Fruit fly (Drosophila melanogaster): ENCODE results near the gene gnu.

gnu gene

DNA sequence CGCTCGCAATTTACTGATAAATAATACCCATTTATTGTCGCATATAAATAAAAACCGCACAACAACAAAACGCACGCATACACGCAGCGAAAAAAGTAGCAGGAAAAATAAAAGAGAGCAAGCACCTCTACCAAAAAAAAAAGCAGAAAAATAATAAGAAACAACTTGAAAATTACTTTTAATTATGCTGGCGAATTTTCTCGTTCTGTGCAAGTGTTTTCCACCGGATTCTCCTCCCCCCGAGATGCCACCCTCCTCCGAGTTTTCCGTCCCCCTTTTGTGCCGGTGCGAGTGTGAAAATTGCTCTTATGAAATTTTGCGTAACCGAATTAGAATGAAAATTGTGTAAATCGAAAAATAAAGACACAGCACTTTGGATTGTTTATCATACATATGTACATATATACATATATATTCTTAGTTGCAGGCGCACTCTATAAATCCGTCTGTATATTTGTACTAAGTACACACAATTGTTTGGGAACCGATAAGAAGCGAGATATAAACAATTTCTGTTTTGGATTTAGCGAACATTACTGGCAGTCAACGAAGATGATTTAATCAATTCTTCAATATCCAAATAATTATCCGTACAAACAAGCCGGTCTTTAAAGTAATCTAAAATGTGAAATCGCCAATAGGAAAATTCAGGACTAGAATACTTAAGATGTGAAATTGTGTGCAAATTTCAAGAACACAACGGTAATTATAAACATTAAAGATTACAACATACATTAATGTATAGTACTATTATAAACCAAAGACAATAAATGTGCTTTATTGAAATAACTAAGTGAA lies 12.1 kb downstream of the gnu start (continued):
- TF ChIP-seq aop (GFP tag; IDR thresholded peaks at IDR 0.05) (no peak), CG4328 (GFP tag; optimal IDR thresholded peaks at IDR 0.05) (no peak), zf30C (GFP tag; optimal IDR thresholded peaks at IDR 0.05) (peak; percentile 87), zfh1 (GFP tag; IDR thresholded peaks at IDR 0.05) (0 out of 3 replicates have a peak, but pooled peaks have one; percentile 22), bigmax (GFP tag; optimal IDR thresholded peaks at IDR 0.05) (no peak), CG1529 (GFP tag; optimal IDR thresholded peaks at IDR 0.05) (no peak), bab2 (GFP tag; optimal IDR thresholded peaks at IDR 0.05) (no peak), ranshi (GFP tag; IDR thresholded peaks at IDR 0.05) (no peak), Pdp1 (GFP tag; optimal IDR thresholded peaks at IDR 0.05) (peak in 1 of 2 experiments; percentile 63), tgo (GFP tag; IDR thresholded peaks at IDR 0.05) (peak; percentile 32; the same call in 1 of the 3 replicates), hbn (GFP tag; IDR thresholded peaks at IDR 0.05; ENCODE audit: partially characterized antibody) (no peak), CG14441 (GFP tag; IDR thresholded peaks at IDR 0.05) (peak; percentile 28; the same call in 1 of the 2 replicates), ci (GFP tag; IDR thresholded peaks at IDR 0.05) (0 out of 3 replicates have a peak, but pooled peaks have one; percentile 25), ara (GFP tag; IDR thresholded peaks at IDR 0.05) (no peak), Ets97D (GFP tag; optimal IDR thresholded peaks at IDR 0.05) (no peak), CG17359 (tag; optimal IDR thresholded peaks at IDR 0.05) (no peak), CG17328 (GFP tag; IDR thresholded peaks at IDR 0.05) (peak; percentile 16; the same call in 1 of the 2 replicates), crol (GFP tag; IDR thresholded peaks at IDR 0.05) (peak; percentile 67), Elba2 (GFP tag; optimal IDR thresholded peaks at IDR 0.05) (peak; percentile 90), CG9817 (tag; optimal IDR thresholded peaks at IDR 0.05) (no peak), CG2889 (GFP tag; IDR thresholded peaks at IDR 0.05) (no peak), CG15514 (GFP tag; optimal IDR thresholded peaks at IDR 0.05) (no peak), CG4360 (GFP tag; IDR thresholded peaks at IDR 0.05) (0 out of 2 replicates have a peak, but pooled peaks have one; percentile 43), gro (GFP tag; optimal IDR thresholded peaks at IDR 0.05) (no peak), maf-S (GFP tag; optimal IDR thresholded peaks at IDR 0.05) (no peak), CG1647 (GFP tag; optimal IDR thresholded peaks at IDR 0.05) (no peak), slbo (GFP tag; IDR thresholded peaks at IDR 0.05) (peak; percentile 58), CG3407 (GFP tag; optimal IDR thresholded peaks at IDR 0.05) (no peak), al (GFP tag; IDR thresholded peaks at IDR 0.05) (0 out of 2 replicates have a peak, but pooled peaks have one; percentile 8), ATbp (GFP tag; optimal IDR thresholded peaks at IDR 0.05) (no peak), tap (tag; optimal IDR thresholded peaks at IDR 0.05) (no peak), B-H1 (GFP tag; IDR thresholded peaks at IDR 0.05) (peak; percentile 18; the same call in 1 of the 3 replicates), vvl (GFP tag; IDR thresholded peaks at IDR 0.05) (no peak), Hey (tag; optimal IDR thresholded peaks at IDR 0.05) (no peak), btn (GFP tag; optimal IDR thresholded peaks at IDR 0.05) (no peak), ERR (GFP tag; optimal IDR thresholded peaks at IDR 0.05) (no peak), ken (GFP tag; IDR thresholded peaks at IDR 0.05) (0 out of 3 replicates have a peak, but pooled peaks have one; percentile 29), CG32532 (GFP tag; IDR thresholded peaks at IDR 0.05) (peak; percentile 47; the same call in 1 of the 2 replicates), Drgx (GFP tag; IDR thresholded peaks at IDR 0.05) (0 out of 2 replicates have a peak, but pooled peaks have one; percentile 18), CG9215 (GFP tag; IDR thresholded peaks at IDR 0.05) (no peak), BtbVII (GFP tag; optimal IDR thresholded peaks at IDR 0.05) (no peak), CG10147 (GFP tag; optimal IDR thresholded peaks at IDR 0.05) (no peak), row (GFP tag; IDR thresholded peaks at IDR 0.05) (peak; percentile 30; the same call in 1 of the 3 replicates)

All from whole organism, embryonic.